Fruit fly (Drosophila melanogaster): Measurements from ENCODE around the gene Taf6.

- TF ChIP-seq CG6854 (GFP tag; optimal IDR thresholded peaks at IDR 0.05): peak; percentile 12
- TF ChIP-seq CG6792 (GFP tag; optimal IDR thresholded peaks at IDR 0.05): no peak
- TF ChIP-seq CG7368 (GFP tag; optimal IDR thresholded peaks at IDR 0.05): no peak
- no peak for TF ChIP-seq Blimp-1 (GFP tag; optimal IDR thresholded peaks at IDR 0.05)
- no peak for TF ChIP-seq achi (GFP tag; optimal IDR thresholded peaks at IDR 0.05)
These were observed 31.8 kb downstream of the Taf6 start for dm6 chr3L:19630701-19631100.
